ENCODE assay signal across 3 worm cellular contexts in genomic region chrV:3145241-3145640, ce11.
TF ChIP-seq lines count a peak whose summit lies in the region.

No protein-coding gene starts in this region.

TF ChIP-seq in whole organism, L4 larva, 104 proteins besides CTCF, POLR2A, EP300 and RAD21:
- TF ChIP-seq set-16 (GFP tag; IDR thresholded peaks at IDR 0.05; lab: Robert Waterston, UW): peak; percentile 86
- no peak for TF ChIP-seq mxl-3 (GFP tag; optimal IDR thresholded peaks at IDR 0.05; lab: Kevin White, UChicago)
TF ChIP-seq in whole organism, L4 larva: peak in this region for 1.

TF ChIP-seq in whole organism, midembryonic, 9 proteins besides CTCF, POLR2A, EP300 and RAD21:
- TF ChIP-seq flt-1 (GFP tag; IDR thresholded peaks at IDR 0.05; lab: Robert Waterston, UW): no peak
- no peak for TF ChIP-seq cog-1 (tag; optimal IDR thresholded peaks at IDR 0.05; lab: Kevin White, UChicago)
- no peak for TF ChIP-seq klf-2 (GFP tag; conservative IDR thresholded peaks at IDR 0.05; lab: Robert Waterston, UW)
- TF ChIP-seq tab-1 (GFP tag; IDR thresholded peaks at IDR 0.05; lab: Robert Waterston, UW): 0 out of 2 replicates have a peak, but pooled peaks have one; percentile 37

TF ChIP-seq in whole organism, young adult, 124 proteins besides CTCF, POLR2A, EP300 and RAD21:
- TF ChIP-seq bed-2 (GFP tag; IDR thresholded peaks at IDR 0.05; lab: Robert Waterston, UW): no peak
- no peak for TF ChIP-seq lsl-1 (GFP tag; optimal IDR thresholded peaks at IDR 0.05; lab: Kevin White, UChicago)
- TF ChIP-seq ceh-100 (GFP tag; IDR thresholded peaks at IDR 0.05; lab: Robert Waterston, UW): no peak
- no peak for TF ChIP-seq F22D6.2 (tag; optimal IDR thresholded peaks at IDR 0.05; lab: Kevin White, UChicago)
- no peak for TF ChIP-seq ztf-25 (GFP tag; IDR thresholded peaks at IDR 0.05; lab: Robert Waterston, UW)
- TF ChIP-seq zfh-2 (GFP tag; conservative IDR thresholded peaks at IDR 0.05; lab: Robert Waterston, UW): peak; percentile 87
- no peak for TF ChIP-seq ztf-22 (GFP tag; optimal IDR thresholded peaks at IDR 0.05; lab: Kevin White, UChicago)
- TF ChIP-seq egrh-3 (GFP tag; IDR thresholded peaks at IDR 0.05; lab: Robert Waterston, UW): peak; percentile 81; the same call in 1 of the 2 replicates
- TF ChIP-seq F37B4.10 (GFP tag; IDR thresholded peaks at IDR 0.05; lab: Robert Waterston, UW): no peak
TF ChIP-seq in whole organism, young adult: peak in this region for 2.
